Worm (Caenorhabditis elegans) whole organism, L1 larva: ENCODE measurements around the gene F46B6.12.

Source experiments
- blmp-1 ChIP-seq: fragments of 150-350 bp; optimal IDR thresholded peaks from 2 replicates; lab custom pipeline; 2014; ENCODE audit warnings: missing biosample characterization, missing genetic modification characterization
- ceh-63 ChIP-seq: fragments of 200-800 bp; sonication (Bioruptor generic); optimal IDR thresholded peaks from 2 replicates; lab custom pipeline; 2018; ENCODE audit warnings: mild to moderate bottlenecking, missing genetic modification characterization, missing compliant biosample characterization
- ceh-82 ChIP-seq, 3 experiments: fragments of 150-350 bp in 1 of 3; sonication (generic microtip) in 2 of 3; optimal IDR thresholded peaks; 2 replicates each; lab custom pipeline; 2014 to 2017; ENCODE audit warnings: missing biosample characterization in 3 of 3, missing genetic modification characterization in 3 of 3
- egl-27 ChIP-seq, 2 experiments: fragments of 150-350 bp in 1 of 2; sonication (generic microtip); optimal IDR thresholded peaks; 3 replicates each; lab custom pipeline; 2017 to 2018; ENCODE audit warnings: missing biosample characterization in 2 of 2, missing genetic modification characterization in 2 of 2, missing genetic modification reagents in 2 of 2
- elt-2 ChIP-seq: sonication (generic microtip); optimal IDR thresholded peaks from 2 replicates; lab custom pipeline; 2016; ENCODE audit warnings: missing genetic modification characterization, mild to moderate bottlenecking, inconsistent platforms, missing compliant biosample characterization, missing genetic modification reagents
- elt-3 ChIP-seq, 6 experiments: fragments of 150-350 bp in 1 of 6; sonication (generic microtip); optimal IDR thresholded peaks; 2 replicates each; lab custom pipeline; 2017 to 2018; ENCODE audit warnings: missing biosample characterization in 6 of 6, missing genetic modification characterization in 6 of 6, inconsistent platforms in 1 of 6
- lir-3 ChIP-seq: sonication (generic microtip); optimal IDR thresholded peaks from 2 replicates; lab custom pipeline; 2016; ENCODE audit warnings: mild to moderate bottlenecking, missing genetic modification characterization, moderate library complexity, missing compliant biosample characterization; ENCODE audit not compliant: poor library complexity
- sox-4 ChIP-seq: sonication (generic microtip); optimal IDR thresholded peaks from 2 replicates; lab custom pipeline; 2016; ENCODE audit warnings: missing genetic modification characterization, missing compliant biosample characterization
- tbx-2 ChIP-seq: sonication (generic microtip); optimal IDR thresholded peaks from 2 replicates; lab custom pipeline; 2016; ENCODE audit warnings: missing genetic modification characterization, missing compliant biosample characterization
- unc-130 ChIP-seq: fragments of 150-350 bp; optimal IDR thresholded peaks from 2 replicates; lab custom pipeline; 2017; ENCODE audit warnings: missing biosample characterization, missing genetic modification characterization, inconsistent platforms
- zip-4 ChIP-seq: fragments of 200-800 bp; sonication (Bioruptor generic); optimal IDR thresholded peaks from 2 replicates; lab custom pipeline; 2018; ENCODE audit warnings: mild to moderate bottlenecking, missing genetic modification characterization, moderate library complexity, missing compliant biosample characterization
- ztf-11 ChIP-seq, 2 experiments: sonication (generic microtip); optimal IDR thresholded peaks; 2 replicates each; lab custom pipeline; 2016 to 2017; ENCODE audit warnings: missing genetic modification characterization in 2 of 2, missing biosample characterization in 1 of 2, missing compliant biosample characterization in 1 of 2

- TF ChIP-seq sox-4 (tag; lab: Kevin White, UChicago) (no peak), egl-27 (tag; optimal IDR thresholded peaks at IDR 0.05; lab: Kevin White, UChicago) (no peak), ztf-11 (tag; optimal IDR thresholded peaks at IDR 0.05; lab: Kevin White, UChicago) (no peak), blmp-1 (no peak), ceh-63 (GFP tag; lab: Kevin White, UChicago) (no peak), elt-3 (tag; optimal IDR thresholded peaks at IDR 0.05; lab: Kevin White, UChicago) (no peak), elt-2 (tag; lab: Kevin White, UChicago) (no peak), ceh-82 (tag; optimal IDR thresholded peaks at IDR 0.05; lab: Kevin White, UChicago) (no peak), lir-3 (tag; lab: Kevin White, UChicago) (no peak), unc-130 (tag; lab: Kevin White, UChicago) (no peak), zip-4 (GFP tag; lab: Kevin White, UChicago) (no peak), tbx-2 (tag; lab: Kevin White, UChicago) (no peak)
Observed at ce11 chrV:9757884-9758283, 17.8 kb downstream of the F46B6.12 start, which contains the start of gene F58E6.11.
